Worm (Caenorhabditis elegans): ENCODE measurements around the gene M03C11.3.

The M03C11.3 gene

DNA sequence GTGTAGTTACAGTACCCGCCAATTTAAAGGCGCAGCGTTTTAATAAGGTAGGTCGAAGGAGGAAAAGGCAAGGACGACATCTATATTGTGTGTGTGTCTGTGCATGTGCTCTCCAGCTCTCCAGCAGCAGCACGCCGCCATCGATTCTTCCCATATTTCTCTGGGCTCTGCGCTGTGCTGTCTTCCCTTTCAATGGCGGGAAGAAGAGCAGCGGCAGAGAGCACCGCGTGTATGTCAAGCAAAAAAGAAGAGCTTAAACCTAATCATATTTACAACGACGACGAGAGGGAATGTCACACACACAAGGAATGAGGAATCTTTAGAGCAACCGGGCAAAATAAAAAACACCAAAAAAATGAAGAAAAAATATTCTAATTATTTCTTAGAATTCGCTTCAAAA is 6.0 kb upstream of the M03C11.3 start (continued):
- TF ChIP-seq ZK546.5 (tag; optimal IDR thresholded peaks at IDR 0.05): no peak
- TF ChIP-seq unc-55 (GFP tag; optimal IDR thresholded peaks at IDR 0.05): peak; percentile 39

DNA sequence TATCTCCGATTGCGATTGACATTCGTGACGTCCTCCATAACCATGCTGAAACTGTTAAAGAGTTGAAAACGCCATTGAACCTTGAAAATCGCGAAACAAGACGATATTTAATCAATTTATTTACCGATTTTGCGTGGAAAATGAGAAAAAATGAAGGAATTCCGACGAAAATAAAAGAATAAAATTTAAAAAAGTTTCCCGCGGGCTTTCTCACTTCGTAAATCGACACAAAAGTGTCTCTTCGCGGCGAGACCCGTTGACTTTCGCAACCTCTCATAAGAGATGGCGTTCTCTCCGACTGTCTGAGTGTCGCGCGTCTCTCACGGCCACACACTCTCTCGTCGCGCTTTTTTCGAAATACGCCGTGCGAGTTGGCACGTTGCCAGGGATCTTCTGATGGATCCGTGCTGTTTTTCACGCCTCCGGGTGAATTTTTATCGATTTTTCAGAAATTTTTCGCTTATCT is 2.4 kb downstream of the M03C11.3 start, which contains the start of gene hat-1:
hat-1 (minus strand) TSS at position 51 of the 466 bp plus-strand sequence.
- peak; percentile 84 for TF ChIP-seq ceh-16 (tag; optimal IDR thresholded peaks at IDR 0.05)
- peak; percentile 85 for TF ChIP-seq Y55F3AM.14 (GFP tag; optimal IDR thresholded peaks at IDR 0.05)
- peak; percentile 77 for TF ChIP-seq snpc-4 (tag; optimal IDR thresholded peaks at IDR 0.05)
- no peak for TF ChIP-seq ama-1 (optimal IDR thresholded peaks at IDR 0.05)
- peak; percentile 96 for TF ChIP-seq nhr-21 (tag; optimal IDR thresholded peaks at IDR 0.05)
- peak; percentile 93 for TF ChIP-seq egl-27 (tag; optimal IDR thresholded peaks at IDR 0.05)
- no peak for TF ChIP-seq aly-2 (tag; optimal IDR thresholded peaks at IDR 0.05)
- peak; percentile 98 for TF ChIP-seq unc-55 (GFP tag; optimal IDR thresholded peaks at IDR 0.05)
- peak; percentile 97 for TF ChIP-seq C34F6.9 (tag; optimal IDR thresholded peaks at IDR 0.05)
- TF ChIP-seq nhr-6 (tag; optimal IDR thresholded peaks at IDR 0.05): peak; percentile 86
- peak; percentile 45 for TF ChIP-seq nhr-77 (tag; optimal IDR thresholded peaks at IDR 0.05)
- peak; percentile 72 for TF ChIP-seq zag-1 (tag; optimal IDR thresholded peaks at IDR 0.05)
- no peak for TF ChIP-seq peb-1 (tag; optimal IDR thresholded peaks at IDR 0.05)
- TF ChIP-seq nhr-25 (tag; optimal IDR thresholded peaks at IDR 0.05): peak; percentile 97
- TF ChIP-seq ztf-11 (tag; optimal IDR thresholded peaks at IDR 0.05): no peak
- TF ChIP-seq ztf-4 (tag; optimal IDR thresholded peaks at IDR 0.05): peak; percentile 90
- peak; percentile 95 for TF ChIP-seq gmeb-1 (tag; optimal IDR thresholded peaks at IDR 0.05)
- peak; percentile 80 for TF ChIP-seq nhr-129 (tag; optimal IDR thresholded peaks at IDR 0.05)
- peak; percentile 93 for TF ChIP-seq mab-5 (tag; optimal IDR thresholded peaks at IDR 0.05)
- TF ChIP-seq nhr-12 (tag; optimal IDR thresholded peaks at IDR 0.05): peak; percentile 35
- TF ChIP-seq sma-9 (GFP tag; optimal IDR thresholded peaks at IDR 0.05): peak; percentile 93
- TF ChIP-seq sma-9 (tag; optimal IDR thresholded peaks at IDR 0.05): no peak
- TF ChIP-seq F13H6.1 (tag; optimal IDR thresholded peaks at IDR 0.05): peak; percentile 94
- no peak for TF ChIP-seq lin-39 (tag; optimal IDR thresholded peaks at IDR 0.05)
- peak; percentile 82 for TF ChIP-seq fos-1 (tag; optimal IDR thresholded peaks at IDR 0.05)
- peak; percentile 97 for TF ChIP-seq crh-2 (tag; optimal IDR thresholded peaks at IDR 0.05)
- TF ChIP-seq blmp-1 (tag; optimal IDR thresholded peaks at IDR 0.05; ENCODE audit: insufficient read depth): peak; percentile 81
- TF ChIP-seq dmd-4 (tag; optimal IDR thresholded peaks at IDR 0.05): no peak
- peak; percentile 99 for TF ChIP-seq R02D3.7 (tag; optimal IDR thresholded peaks at IDR 0.05)
- TF ChIP-seq skn-1 (tag; optimal IDR thresholded peaks at IDR 0.05): peak; percentile 35
- no peak for TF ChIP-seq mbf-1 (tag; optimal IDR thresholded peaks at IDR 0.05)
- peak; percentile 91 to 96 for TF ChIP-seq lsy-2 (tag; optimal IDR thresholded peaks at IDR 0.05)
- peak; percentile 80 for TF ChIP-seq ZK546.5 (tag; optimal IDR thresholded peaks at IDR 0.05)
- TF ChIP-seq lin-13 (GFP tag; optimal IDR thresholded peaks at IDR 0.05): peak; percentile 95
- no peak for TF ChIP-seq elt-3 (tag; optimal IDR thresholded peaks at IDR 0.05)
- peak; percentile 15 for TF ChIP-seq nhr-10 (tag; optimal IDR thresholded peaks at IDR 0.05)
- no peak for TF ChIP-seq unc-39 (tag; optimal IDR thresholded peaks at IDR 0.05)
- TF ChIP-seq lin-11 (tag; optimal IDR thresholded peaks at IDR 0.05): peak; percentile 92
- TF ChIP-seq nhr-11 (tag; optimal IDR thresholded peaks at IDR 0.05): no peak
- peak; percentile 98 for TF ChIP-seq sma-3 (GFP tag; optimal IDR thresholded peaks at IDR 0.05)
- TF ChIP-seq alr-1 (tag; optimal IDR thresholded peaks at IDR 0.05): no peak
- no peak for TF ChIP-seq ztf-1 (GFP tag; conservative IDR thresholded peaks at IDR 0.05)
- peak; percentile 53 for TF ChIP-seq nhr-237 (tag; optimal IDR thresholded peaks at IDR 0.05)
- TF ChIP-seq unc-62 (GFP tag; optimal IDR thresholded peaks at IDR 0.05): peak; percentile 80
- peak; percentile 41 to 74 for TF ChIP-seq mdl-1 (tag; optimal IDR thresholded peaks at IDR 0.05)
- TF ChIP-seq sem-4 (tag; optimal IDR thresholded peaks at IDR 0.05): peak; percentile 89
- TF ChIP-seq nhr-23 (tag; optimal IDR thresholded peaks at IDR 0.05): no peak
- TF ChIP-seq elt-1 (tag; optimal IDR thresholded peaks at IDR 0.05): no peak
- TF ChIP-seq ceh-82 (tag; optimal IDR thresholded peaks at IDR 0.05): peak; percentile 34
